Worm (Caenorhabditis elegans) whole organism, L4 larva: ENCODE measurements around the gene snpc-1.3.

Experiments
- D1046.2 ChIP-seq: fragments of 200-800 bp; sonication (Bioruptor generic); IDR thresholded peaks from 2 replicates; pipeline ENCODE4 v1.3.6; 2022; ENCODE audit warnings: missing genetic modification characterization, missing compliant biosample characterization
- F10B5.3 ChIP-seq: sonication (generic microtip); optimal IDR thresholded peaks from 2 replicates; lab custom pipeline; 2016; ENCODE audit warnings: mild to moderate bottlenecking, missing genetic modification characterization, missing compliant biosample characterization
- F26F4.8 ChIP-seq: fragments of 200-800 bp; sonication (Bioruptor generic); conservative IDR thresholded peaks from 2 replicates; pipeline ENCODE4 v1.3.6; 2022; ENCODE audit warnings: missing genetic modification characterization, missing compliant biosample characterization
- F49E8.2 ChIP-seq: sonication (generic microtip); optimal IDR thresholded peaks from 2 replicates; lab custom pipeline; 2016; ENCODE audit warnings: missing compliant biosample characterization, mild to moderate bottlenecking, missing genetic modification characterization, borderline replicate concordance
- T26A8.4 ChIP-seq: fragments of 200-800 bp; sonication (Bioruptor generic); IDR thresholded peaks from 2 replicates; pipeline ENCODE4 v1.3.6; 2022; ENCODE audit warnings: missing genetic modification characterization, missing compliant biosample characterization
- Y5F2A.4 ChIP-seq: fragments of 200-800 bp; sonication (Bioruptor generic); optimal IDR thresholded peaks from 2 replicates; lab custom pipeline; 2018; ENCODE audit warnings: mild to moderate bottlenecking, missing genetic modification characterization, missing compliant biosample characterization
- Y75B8A.6 ChIP-seq: fragments of 200-800 bp; sonication (Bioruptor generic); IDR thresholded peaks from 2 replicates; pipeline ENCODE4 v1.3.6; 2022; ENCODE audit warnings: missing genetic modification reagents, missing genetic modification characterization, missing compliant biosample characterization
- ZK337.2 ChIP-seq: fragments of 200-800 bp; sonication (Bioruptor generic); IDR thresholded peaks from 2 replicates; pipeline ENCODE4 v1.3.6; 2022; ENCODE audit warnings: missing genetic modification reagents, missing genetic modification characterization, missing compliant biosample characterization
- aha-1 ChIP-seq: fragments of 150-350 bp; peaks from one replicate; lab custom pipeline; 2014; ENCODE audit warnings: missing biosample characterization, missing genetic modification characterization
- aly-2 ChIP-seq: sonication (generic microtip); optimal IDR thresholded peaks from 2 replicates; lab custom pipeline; 2018; ENCODE audit warnings: missing biosample characterization, missing genetic modification characterization
- arid-1 ChIP-seq: fragments of 200-800 bp; sonication (Bioruptor generic); conservative IDR thresholded peaks from 2 replicates; pipeline ENCODE4 v1.3.6; 2022; ENCODE audit warnings: missing genetic modification reagents, missing genetic modification characterization, missing compliant biosample characterization
- ceh-20 ChIP-seq: fragments of 200-800 bp; sonication (Bioruptor generic); IDR thresholded peaks from 2 replicates; pipeline ENCODE4 v1.3.6; 2022; ENCODE audit warnings: missing genetic modification reagents, missing genetic modification characterization, missing compliant biosample characterization
- ceh-32 ChIP-seq: sonication (generic microtip); optimal IDR thresholded peaks from 2 replicates; lab custom pipeline; 2016; ENCODE audit warnings: mild to moderate bottlenecking, missing genetic modification characterization, missing compliant biosample characterization; ENCODE audit not compliant: poor library complexity
- ceh-62 ChIP-seq: sonication (generic microtip); optimal IDR thresholded peaks from 2 replicates; lab custom pipeline; 2017; ENCODE audit warnings: missing biosample characterization, missing genetic modification characterization
- ceh-82 ChIP-seq: sonication (generic microtip); optimal IDR thresholded peaks from 2 replicates; lab custom pipeline; 2017; ENCODE audit warnings: missing biosample characterization, missing genetic modification characterization
- daf-8 ChIP-seq: fragments of 200-800 bp; sonication (Bioruptor generic); IDR thresholded peaks from 2 replicates; pipeline ENCODE4 v1.3.6; 2022; ENCODE audit warnings: missing genetic modification characterization, missing compliant biosample characterization
- dmd-6 ChIP-seq: fragments of 200-800 bp; sonication (Bioruptor generic); IDR thresholded peaks from 2 replicates; pipeline ENCODE4 v1.3.6; 2022; ENCODE audit warnings: missing genetic modification reagents, missing genetic modification characterization, missing compliant biosample characterization
- hlh-30 ChIP-seq: sonication (generic microtip); optimal IDR thresholded peaks from 2 replicates; lab custom pipeline; 2017; ENCODE audit warnings: antibody characterized with exemption, mild to moderate bottlenecking, missing genetic modification characterization, missing compliant biosample characterization; ENCODE audit not compliant: insufficient read depth
- hmg-1.1 ChIP-seq: fragments of 200-800 bp; sonication (Bioruptor generic); IDR thresholded peaks from 2 replicates; pipeline ENCODE4 v1.3.6; 2022; ENCODE audit warnings: missing genetic modification reagents, missing genetic modification characterization, missing compliant biosample characterization
- jun-1 ChIP-seq: fragments of 150-350 bp; optimal IDR thresholded peaks from 2 replicates; lab custom pipeline; 2014; ENCODE audit warnings: missing biosample characterization, missing genetic modification reagents, missing genetic modification characterization
- lim-7 ChIP-seq: fragments of 200-800 bp; sonication (Bioruptor generic); IDR thresholded peaks from 2 replicates; pipeline ENCODE4 v1.3.6; 2022; ENCODE audit warnings: missing genetic modification characterization, missing compliant biosample characterization
- lin-13 ChIP-seq: fragments of 150-350 bp; optimal IDR thresholded peaks from 2 replicates; lab custom pipeline; 2014; ENCODE audit warnings: missing biosample characterization, missing genetic modification reagents, missing genetic modification characterization
- madf-9 ChIP-seq: fragments of 200-800 bp; sonication (Bioruptor generic); conservative IDR thresholded peaks from 2 replicates; pipeline ENCODE4 v1.3.6; 2022; ENCODE audit warnings: missing genetic modification reagents, missing genetic modification characterization, missing compliant biosample characterization
- mdl-1 ChIP-seq, 2 experiments: fragments of 150-350 bp in 1 of 2; sonication (generic microtip) in 1 of 2; optimal IDR thresholded peaks; 2 replicates each; lab custom pipeline; 2014 to 2017; ENCODE audit warnings: missing biosample characterization in 2 of 2, missing genetic modification characterization in 2 of 2
- mep-1 ChIP-seq: fragments of 150-350 bp; sonication (generic microtip); optimal IDR thresholded peaks from 3 replicates; lab custom pipeline; 2014; ENCODE audit warnings: missing biosample characterization, missing genetic modification characterization
- mxl-2 ChIP-seq: fragments of 200-800 bp; sonication (Bioruptor generic); conservative IDR thresholded peaks from 2 replicates; pipeline ENCODE4 v1.3.6; 2022; ENCODE audit warnings: missing genetic modification reagents, missing genetic modification characterization, missing compliant biosample characterization
- nhr-10 ChIP-seq: fragments of 150-350 bp; optimal IDR thresholded peaks from 2 replicates; lab custom pipeline; 2014; ENCODE audit warnings: missing biosample characterization, missing genetic modification characterization
- nhr-102 ChIP-seq: sonication (generic microtip); optimal IDR thresholded peaks from 2 replicates; lab custom pipeline; 2016; ENCODE audit warnings: mild to moderate bottlenecking, missing genetic modification characterization, moderate library complexity, missing compliant biosample characterization
- nhr-11 ChIP-seq: fragments of 150-350 bp; optimal IDR thresholded peaks from 2 replicates; lab custom pipeline; 2014; ENCODE audit warnings: missing biosample characterization, missing genetic modification characterization
- nhr-237 ChIP-seq: sonication (generic microtip); optimal IDR thresholded peaks from 2 replicates; lab custom pipeline; 2017; ENCODE audit warnings: missing biosample characterization, missing genetic modification characterization
- nhr-25 ChIP-seq: sonication (generic microtip); optimal IDR thresholded peaks from 2 replicates; lab custom pipeline; 2017; ENCODE audit warnings: missing genetic modification characterization, mild to moderate bottlenecking, missing compliant biosample characterization, antibody characterized with exemption, moderate library complexity, borderline replicate concordance; ENCODE audit not compliant: insufficient read depth
- nhr-42 ChIP-seq: fragments of 200-800 bp; sonication (Bioruptor generic); IDR thresholded peaks from 2 replicates; pipeline ENCODE4 v1.3.6; 2022; ENCODE audit warnings: missing genetic modification characterization, missing compliant biosample characterization
- nhr-48 ChIP-seq: sonication (generic microtip); optimal IDR thresholded peaks from 2 replicates; lab custom pipeline; 2016; ENCODE audit warnings: mild to moderate bottlenecking, missing genetic modification characterization, missing compliant biosample characterization
- nhr-6 ChIP-seq: fragments of 150-350 bp; optimal IDR thresholded peaks from 2 replicates; lab custom pipeline; 2014; ENCODE audit warnings: missing biosample characterization, missing genetic modification characterization
- nhr-77 ChIP-seq: fragments of 150-350 bp; optimal IDR thresholded peaks from 2 replicates; lab custom pipeline; 2014; ENCODE audit warnings: missing biosample characterization, missing genetic modification characterization
- php-3 ChIP-seq: fragments of 200-800 bp; sonication (Bioruptor generic); IDR thresholded peaks from 2 replicates; pipeline ENCODE4 v1.3.6; 2022; ENCODE audit warnings: missing genetic modification reagents, missing genetic modification characterization, missing compliant biosample characterization
- saeg-2 ChIP-seq: fragments of 200-800 bp; sonication (Bioruptor generic); IDR thresholded peaks from 2 replicates; pipeline ENCODE4 v1.3.6; 2022; ENCODE audit warnings: missing genetic modification reagents, missing genetic modification characterization, missing compliant biosample characterization
- tag-97 ChIP-seq: fragments of 200-800 bp; sonication (Bioruptor generic); IDR thresholded peaks from 2 replicates; pipeline ENCODE4 v1.3.6; 2022; ENCODE audit warnings: missing genetic modification characterization, missing compliant biosample characterization
- unc-62 ChIP-seq, 3 experiments: fragments of 150-350 bp in 1 of 3; sonication (generic microtip); optimal IDR thresholded peaks in 2 of 3; peaks in 1 of 3; 1 replicate in 1 of 3; 2 replicates in 2 of 3; lab custom pipeline; 2014 to 2017; ENCODE audit warnings: missing biosample characterization in 3 of 3, missing genetic modification characterization in 3 of 3, missing genetic modification reagents in 3 of 3, missing genotype in 1 of 3
- zfp-2 ChIP-seq: sonication (generic microtip); optimal IDR thresholded peaks from 2 replicates; lab custom pipeline; 2016; ENCODE audit warnings: mild to moderate bottlenecking, missing genetic modification characterization, missing compliant biosample characterization
- zip-2 ChIP-seq: fragments of 150-350 bp; optimal IDR thresholded peaks from 2 replicates; lab custom pipeline; 2014; ENCODE audit warnings: missing biosample characterization, missing genetic modification characterization
- ztf-11 ChIP-seq: fragments of 150-350 bp; optimal IDR thresholded peaks from 2 replicates; lab custom pipeline; 2014; ENCODE audit warnings: missing biosample characterization, missing genetic modification characterization
- ztf-7 ChIP-seq: fragments of 150-350 bp; optimal IDR thresholded peaks from 2 replicates; lab custom pipeline; 2014; ENCODE audit warnings: missing biosample characterization, missing genetic modification characterization

snpc-1.3 gene

DNA sequence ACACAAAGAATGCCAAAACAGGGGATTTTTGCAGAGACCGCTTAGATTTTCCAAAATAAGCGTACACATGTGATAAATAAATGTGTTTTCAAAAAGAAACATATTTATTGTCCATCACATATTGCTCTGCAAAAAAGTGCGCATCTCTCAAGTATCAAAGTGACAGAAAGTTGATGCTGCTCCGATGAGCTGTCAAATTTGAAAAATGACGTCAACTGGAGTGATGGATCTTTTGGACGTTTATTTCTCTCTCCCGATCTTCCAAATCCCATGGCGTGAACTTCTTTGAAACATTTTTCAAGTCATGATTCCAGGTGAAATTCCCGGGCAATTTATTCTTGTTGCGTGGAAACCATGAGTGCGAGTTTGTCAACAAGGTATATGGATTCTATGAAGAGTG is 30.0 kb downstream of the snpc-1.3 start:
- no peak for TF ChIP-seq tag-97 (GFP tag; lab: Robert Waterston, UW)
- TF ChIP-seq ceh-20 (GFP tag; lab: Robert Waterston, UW): peak; percentile 64; the same call in 1 of the 2 replicates
- TF ChIP-seq madf-9 (GFP tag; lab: Robert Waterston, UW): no peak
- peak in 1 of 2 experiments; percentile 99 for TF ChIP-seq unc-62 (GFP tag; optimal IDR thresholded peaks at IDR 0.05 in 1 of 2; lab: Kevin White, UChicago)
- TF ChIP-seq unc-62 (tag; optimal IDR thresholded peaks at IDR 0.05; lab: Kevin White, UChicago): no peak

DNA sequence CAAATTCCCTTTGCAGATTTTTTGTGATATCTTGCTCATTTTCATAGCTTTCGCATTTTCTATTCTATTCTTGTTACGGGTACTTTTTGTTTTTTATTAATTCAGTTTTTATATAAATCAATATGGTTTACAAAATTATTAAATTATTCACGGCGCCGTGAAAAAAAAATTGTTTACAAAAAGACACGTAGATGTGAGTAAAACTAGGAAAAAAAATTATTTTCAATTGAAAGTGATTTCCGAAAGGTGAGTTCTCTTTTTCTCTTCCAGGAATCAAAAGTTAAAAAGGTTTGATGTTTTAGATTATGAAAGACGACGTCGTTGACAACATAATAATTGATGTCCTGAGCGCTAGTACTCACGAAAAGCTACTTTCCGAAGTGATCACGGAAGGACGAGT is 30.7 kb downstream of the snpc-1.3 start, which contains the start of gene C25A6.1:
Gene C25A6.1, plus strand, starts transcription at position 301 of the 400 bp plus-strand sequence.
- TF ChIP-seq ceh-62 (tag; lab: Kevin White, UChicago) (no peak), hmg-1.1 (GFP tag; lab: Robert Waterston, UW) (no peak), T26A8.4 (GFP tag; lab: Robert Waterston, UW) (no peak), nhr-6 (tag; lab: Kevin White, UChicago) (no peak), jun-1 (tag; lab: Kevin White, UChicago) (no peak), saeg-2 (no peak), zfp-2 (no peak), nhr-48 (tag; lab: Kevin White, UChicago) (no peak), mep-1 (tag; lab: Kevin White, UChicago) (no peak), arid-1 (GFP tag; lab: Robert Waterston, UW) (no peak), nhr-237 (tag; lab: Kevin White, UChicago) (no peak), hlh-30 (tag; lab: Kevin White, UChicago) (no peak), ceh-32 (tag; lab: Kevin White, UChicago) (no peak), lin-13 (GFP tag; lab: Kevin White, UChicago) (no peak), zip-2 (tag; lab: Kevin White, UChicago) (no peak)

DNA sequence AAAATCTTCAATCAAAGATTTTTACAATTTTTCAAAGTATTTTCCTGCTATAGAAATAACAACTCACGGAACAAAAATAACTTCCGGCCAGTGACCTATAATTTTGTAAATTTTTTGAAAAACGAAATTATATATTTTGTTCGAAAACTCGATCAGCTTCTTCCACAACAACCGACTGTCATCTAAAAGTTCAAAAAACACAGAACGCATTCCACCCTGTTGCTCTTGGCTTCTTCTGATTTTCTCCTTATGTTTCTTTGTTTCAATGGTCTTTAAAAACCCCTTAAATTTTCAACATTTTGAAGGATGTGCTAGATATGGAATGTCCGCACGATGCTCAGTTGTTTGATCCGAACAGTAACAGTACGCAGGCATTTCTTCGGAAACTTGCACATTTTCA is 33.9 kb downstream of the snpc-1.3 start, which contains the start of gene dmsr-7:
Gene dmsr-7, plus strand, starts transcription at position 301 of the 400 bp plus-strand sequence.
- TF ChIP-seq mxl-2 (GFP tag; lab: Robert Waterston, UW): no peak
- TF ChIP-seq nhr-77 (tag; lab: Kevin White, UChicago): no peak
- no peak for TF ChIP-seq zip-2 (tag; lab: Kevin White, UChicago)
- TF ChIP-seq ceh-82 (tag; lab: Kevin White, UChicago): no peak
- TF ChIP-seq nhr-25 (tag; lab: Kevin White, UChicago): no peak
- no peak for TF ChIP-seq ZK337.2 (GFP tag; lab: Robert Waterston, UW)
- no peak for TF ChIP-seq daf-8 (GFP tag; lab: Robert Waterston, UW)

DNA sequence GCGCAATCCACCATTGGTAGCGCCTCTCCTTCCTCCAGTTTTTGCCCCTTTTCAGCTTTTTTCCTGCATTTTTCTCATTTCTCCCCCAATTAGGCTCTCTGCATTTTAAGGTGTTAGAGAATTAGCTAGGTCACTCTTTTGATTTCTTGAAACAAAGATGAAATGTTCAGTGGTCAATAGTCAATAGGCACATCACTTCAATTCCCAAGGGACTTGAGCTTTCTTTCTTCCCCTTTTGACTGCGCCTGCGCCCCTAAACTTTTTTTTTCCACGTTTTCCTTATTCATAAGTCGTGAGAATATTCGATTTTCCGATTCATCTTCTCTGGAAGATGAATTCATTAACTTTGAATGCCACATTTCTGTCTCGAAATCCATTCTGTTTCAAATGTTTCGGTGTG is 35.0 kb downstream of the snpc-1.3 start:
- TF ChIP-seq ztf-7 (tag; lab: Kevin White, UChicago) (no peak), lim-7 (GFP tag; lab: Robert Waterston, UW) (no peak), aha-1 (peak; percentile 73), nhr-102 (tag; lab: Kevin White, UChicago) (no peak), nhr-11 (no peak), Y5F2A.4 (no peak), saeg-2 (no peak), mdl-1 (tag; optimal IDR thresholded peaks at IDR 0.05; lab: Kevin White, UChicago) (no peak)

DNA sequence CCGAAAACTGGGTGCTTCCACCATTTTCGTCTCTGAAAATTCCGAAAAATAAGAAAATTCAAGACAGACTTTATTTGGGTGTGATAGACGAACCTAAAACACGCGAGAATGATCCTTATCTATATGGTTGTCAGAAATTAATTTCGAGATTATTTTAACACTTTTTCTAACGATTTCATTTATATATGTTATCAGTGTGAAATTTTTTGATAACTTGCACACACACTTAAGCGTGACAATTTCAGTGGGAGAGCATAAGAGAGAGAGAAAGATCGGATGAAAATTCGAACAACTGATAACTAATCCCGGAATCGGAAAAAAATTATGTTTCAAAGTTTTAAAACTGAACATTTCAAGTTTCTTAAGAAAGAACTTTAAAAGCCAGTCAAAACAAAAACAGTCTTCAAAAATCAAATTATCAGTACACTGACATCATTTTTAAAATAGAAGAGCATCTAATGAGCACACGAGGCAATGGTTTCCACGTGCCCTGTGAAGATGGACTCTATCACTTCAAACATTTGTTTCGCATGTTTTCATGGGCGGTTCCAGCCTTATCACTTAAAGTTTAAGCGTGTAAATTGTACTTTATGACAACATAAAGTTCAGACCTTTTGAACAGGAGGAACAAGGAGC is 45.9 kb downstream of the snpc-1.3 start, which contains the start of gene C35A11.4:
Gene C35A11.4, minus strand, starts transcription at position 156 of the 636 bp plus-strand sequence.
- TF ChIP-seq F10B5.3 (tag; lab: Kevin White, UChicago) (no peak), php-3 (GFP tag; lab: Robert Waterston, UW) (peak; percentile 61; the same call in 1 of the 2 replicates), dmd-6 (GFP tag; lab: Robert Waterston, UW) (peak; percentile 65), D1046.2 (GFP tag; lab: Robert Waterston, UW) (no peak), nhr-42 (GFP tag; lab: Robert Waterston, UW) (no peak), aly-2 (tag; lab: Kevin White, UChicago) (no peak), ztf-11 (tag; lab: Kevin White, UChicago) (no peak), mep-1 (tag; lab: Kevin White, UChicago) (no peak), F26F4.8 (no peak), nhr-237 (tag; lab: Kevin White, UChicago) (no peak), Y75B8A.6 (GFP tag; lab: Robert Waterston, UW) (no peak), F49E8.2 (tag; lab: Kevin White, UChicago) (no peak), hmg-1.1 (GFP tag; lab: Robert Waterston, UW) (no peak), arid-1 (GFP tag; lab: Robert Waterston, UW) (no peak), hlh-30 (tag; lab: Kevin White, UChicago) (peak; percentile 37), daf-8 (GFP tag; lab: Robert Waterston, UW) (no peak), nhr-77 (tag; lab: Kevin White, UChicago) (peak; percentile 73), nhr-10 (tag; lab: Kevin White, UChicago) (no peak)
